Worm (Caenorhabditis elegans): Measurements from ENCODE around the gene F54H5.14.

ce11 chrII:6587264-6587870, 37.8 kb downstream of the F54H5.14 start, which contains the start of gene C56C10.7:
- no peak for TF ChIP-seq sptf-1 (tag; optimal IDR thresholded peaks at IDR 0.05)
- TF ChIP-seq M03D4.4 (tag; optimal IDR thresholded peaks at IDR 0.05): no peak
- no peak for TF ChIP-seq elt-1 (tag; optimal IDR thresholded peaks at IDR 0.05; ENCODE audit: borderline replicate concordance, insufficient read depth)
- no peak for TF ChIP-seq nhr-237 (tag; optimal IDR thresholded peaks at IDR 0.05)
- TF ChIP-seq pha-4 (tag; optimal IDR thresholded peaks at IDR 0.05): no peak

Measured in whole organism, mixed stage, embryonic.